Worm (Caenorhabditis elegans) whole organism, young adult: Measurements from ENCODE around the gene M03C11.1.
A peak's percentile ranks its signal among the peaks of the same experiment; 100 is the strongest.

Experiments
- B0336.3 ChIP-seq: fragments of 200-800 bp; sonication (Bioruptor generic); IDR thresholded peaks from 2 replicates; pipeline ENCODE4 v1.3.6; 2022; ENCODE audit warnings: missing genetic modification characterization, missing compliant biosample characterization
- C17E4.6 ChIP-seq: fragments of 200-800 bp; sonication (Bioruptor generic); IDR thresholded peaks from 2 replicates; pipeline ENCODE4 v1.3.6; 2022; ENCODE audit warnings: missing genetic modification reagents, missing genetic modification characterization, missing compliant biosample characterization
- F33H1.4 ChIP-seq: fragments of 200-800 bp; sonication (Bioruptor generic); IDR thresholded peaks from 2 replicates; pipeline ENCODE4 v1.3.6; 2022; ENCODE audit warnings: missing genetic modification reagents, missing genetic modification characterization, missing compliant biosample characterization
- F37B4.10 ChIP-seq: fragments of 200-800 bp; sonication (Bioruptor generic); IDR thresholded peaks from 2 replicates; pipeline ENCODE4 v1.3.6; 2022; ENCODE audit warnings: missing genetic modification characterization, missing compliant biosample characterization
- F39B2.1 ChIP-seq: fragments of 200-800 bp; sonication (Bioruptor generic); IDR thresholded peaks from 2 replicates; pipeline ENCODE4 v1.3.6; 2022; ENCODE audit warnings: missing genetic modification reagents, missing genetic modification characterization, missing compliant biosample characterization
- F52B5.7 ChIP-seq: sonication (generic microtip); optimal IDR thresholded peaks from 2 replicates; lab custom pipeline; 2016; ENCODE audit warnings: mild to moderate bottlenecking, missing genetic modification characterization, missing compliant biosample characterization
- F57A8.1 ChIP-seq: fragments of 200-800 bp; sonication (Bioruptor generic); optimal IDR thresholded peaks from 2 replicates; lab custom pipeline; 2018; ENCODE audit warnings: mild to moderate bottlenecking, missing genetic modification characterization, moderate library complexity, missing compliant biosample characterization
- F57C9.4 ChIP-seq: sonication (generic microtip); optimal IDR thresholded peaks from 2 replicates; lab custom pipeline; 2017; ENCODE audit warnings: mild to moderate bottlenecking, missing genetic modification characterization, missing compliant biosample characterization
- K12H6.12 ChIP-seq: fragments of 200-800 bp; sonication (Bioruptor generic); optimal IDR thresholded peaks from 2 replicates; lab custom pipeline; 2018; ENCODE audit warnings: mild to moderate bottlenecking, missing genetic modification characterization, missing compliant biosample characterization
- Y53F4B.3 ChIP-seq: fragments of 200-800 bp; sonication (Bioruptor generic); IDR thresholded peaks from 2 replicates; pipeline ENCODE4 v1.3.6; 2022; ENCODE audit warnings: missing genetic modification reagents, missing genetic modification characterization, missing compliant biosample characterization
- Y95B8A.8 ChIP-seq: fragments of 200-800 bp; sonication (Bioruptor generic); IDR thresholded peaks from 2 replicates; pipeline ENCODE4 v1.3.6; 2022; ENCODE audit warnings: missing genetic modification reagents, missing genetic modification characterization, missing compliant biosample characterization
- ama-1 ChIP-seq, 3 experiments: fragments of 150-350 bp in 1 of 3; sonication (generic microtip) in 2 of 3; optimal IDR thresholded peaks; 2 replicates each; lab custom pipeline; 2014 to 2018; ENCODE audit warnings: missing biosample characterization in 2 of 3, missing genetic modification characterization in 2 of 3, missing genetic modification reagents in 2 of 3
- aptf-2 ChIP-seq: fragments of 200-800 bp; sonication (Bioruptor generic); conservative IDR thresholded peaks from 2 replicates; pipeline ENCODE4 v1.3.6; 2022; ENCODE audit warnings: missing genetic modification reagents, missing genetic modification characterization, missing compliant biosample characterization
- aptf-3 ChIP-seq: fragments of 200-800 bp; sonication (Bioruptor generic); IDR thresholded peaks from 2 replicates; pipeline ENCODE4 v1.3.6; 2022; ENCODE audit warnings: missing genetic modification characterization, missing compliant biosample characterization
- atf-7 ChIP-seq: sonication (generic microtip); optimal IDR thresholded peaks from 2 replicates; lab custom pipeline; 2017; ENCODE audit warnings: mild to moderate bottlenecking, missing genetic modification characterization, missing compliant biosample characterization
- athp-1 ChIP-seq: sonication (generic microtip); optimal IDR thresholded peaks from 2 replicates; lab custom pipeline; 2017; ENCODE audit warnings: mild to moderate bottlenecking, missing genetic modification characterization, missing compliant biosample characterization
- bed-2 ChIP-seq: fragments of 200-800 bp; sonication (Bioruptor generic); IDR thresholded peaks from 2 replicates; pipeline ENCODE4 v1.3.6; 2022; ENCODE audit warnings: missing genetic modification reagents, missing genetic modification characterization, missing compliant biosample characterization
- ccch-3 ChIP-seq: fragments of 200-800 bp; sonication (Bioruptor generic); optimal IDR thresholded peaks from 2 replicates; lab custom pipeline; 2018; ENCODE audit warnings: mild to moderate bottlenecking, missing genetic modification characterization, missing compliant biosample characterization
- cebp-1 ChIP-seq, 2 experiments: fragments of 200-800 bp in 1 of 2; sonication (Bioruptor generic) in 1 of 2; sonication (generic microtip) in 1 of 2; IDR thresholded peaks in 1 of 2; optimal IDR thresholded peaks in 1 of 2; 2 replicates each; pipeline versions ENCODE4 v1.3.6 to Lab custom; 2017 to 2022; ENCODE audit warnings: missing compliant biosample characterization in 2 of 2, missing genetic modification characterization in 2 of 2, mild to moderate bottlenecking in 1 of 2, missing genetic modification reagents in 1 of 2, moderate library complexity in 1 of 2
- ceh-100 ChIP-seq: fragments of 200-800 bp; sonication (Bioruptor generic); IDR thresholded peaks from 2 replicates; pipeline ENCODE4 v1.3.6; 2022; ENCODE audit warnings: missing genetic modification reagents, missing genetic modification characterization, missing compliant biosample characterization
- ceh-27 ChIP-seq: fragments of 200-800 bp; sonication (Bioruptor generic); optimal IDR thresholded peaks from 2 replicates; lab custom pipeline; 2018; ENCODE audit warnings: mild to moderate bottlenecking, missing genetic modification characterization, moderate library complexity, missing compliant biosample characterization
- ceh-91 ChIP-seq: fragments of 200-800 bp; sonication (Bioruptor generic); IDR thresholded peaks from 2 replicates; pipeline ENCODE4 v1.3.6; 2022; ENCODE audit warnings: missing genetic modification reagents, missing genetic modification characterization, missing compliant biosample characterization
- die-1 ChIP-seq: sonication (generic microtip); optimal IDR thresholded peaks from 2 replicates; lab custom pipeline; 2016; ENCODE audit warnings: missing genotype, mild to moderate bottlenecking, missing genetic modification characterization, missing compliant biosample characterization
- efl-1 ChIP-seq: fragments of 150-350 bp; optimal IDR thresholded peaks from 2 replicates; lab custom pipeline; 2014; ENCODE audit warnings: missing biosample characterization, missing genetic modification reagents, missing genetic modification characterization
- egrh-3 ChIP-seq: fragments of 200-800 bp; sonication (Bioruptor generic); IDR thresholded peaks from 2 replicates; pipeline ENCODE4 v1.3.6; 2022; ENCODE audit warnings: missing genetic modification reagents, missing genetic modification characterization, missing compliant biosample characterization
- gei-17 ChIP-seq: fragments of 200-800 bp; sonication (Bioruptor generic); optimal IDR thresholded peaks from 2 replicates; lab custom pipeline; 2018; ENCODE audit warnings: mild to moderate bottlenecking, missing genetic modification characterization, missing compliant biosample characterization
- hlh-26 ChIP-seq: fragments of 200-800 bp; sonication (Bioruptor generic); conservative IDR thresholded peaks from 2 replicates; pipeline ENCODE4 v1.3.6; 2022; ENCODE audit warnings: missing genetic modification reagents, missing genetic modification characterization, missing compliant biosample characterization
- hrde-1 ChIP-seq: sonication (generic microtip); optimal IDR thresholded peaks from 2 replicates; lab custom pipeline; 2016; ENCODE audit warnings: missing genetic modification characterization, mild to moderate bottlenecking, missing compliant biosample characterization, moderate library complexity, missing genotype, missing genetic modification reagents, borderline replicate concordance
- hsf-1 ChIP-seq: fragments of 200-800 bp; sonication (Bioruptor generic); IDR thresholded peaks from 2 replicates; pipeline ENCODE4 v1.3.6; 2022; ENCODE audit warnings: missing genetic modification reagents, missing genetic modification characterization, missing compliant biosample characterization
- lag-1 ChIP-seq: fragments of 200-800 bp; sonication (Bioruptor generic); IDR thresholded peaks from 2 replicates; pipeline ENCODE4 v1.3.6; 2022; ENCODE audit warnings: missing genetic modification reagents, missing genetic modification characterization, missing compliant biosample characterization
- let-526 ChIP-seq: fragments of 200-800 bp; sonication (Bioruptor generic); IDR thresholded peaks from 2 replicates; pipeline ENCODE4 v1.3.6; 2022; ENCODE audit warnings: missing genetic modification reagents, missing genetic modification characterization, missing compliant biosample characterization
- lin-35 ChIP-seq, 3 experiments: fragments of 150-350 bp in 2 of 3; sonication (generic microtip) in 1 of 3; optimal IDR thresholded peaks; 2 replicates each; lab custom pipeline; 2014 to 2018; ENCODE audit warnings: missing biosample characterization in 3 of 3, missing genetic modification characterization in 3 of 3, missing genetic modification reagents in 3 of 3
- lsl-1 ChIP-seq: fragments of 200-800 bp; sonication (Bioruptor generic); optimal IDR thresholded peaks from 2 replicates; lab custom pipeline; 2018; ENCODE audit warnings: mild to moderate bottlenecking, missing genetic modification characterization, moderate library complexity, missing compliant biosample characterization
- madf-10 ChIP-seq: sonication (generic microtip); optimal IDR thresholded peaks from 2 replicates; lab custom pipeline; 2016; ENCODE audit warnings: mild to moderate bottlenecking, missing genetic modification characterization, missing compliant biosample characterization
- mel-28 ChIP-seq: sonication (generic microtip); optimal IDR thresholded peaks from 2 replicates; lab custom pipeline; 2016; ENCODE audit warnings: borderline replicate concordance, mild to moderate bottlenecking, missing genetic modification characterization, missing compliant biosample characterization
- mxl-1 ChIP-seq: sonication (generic microtip); optimal IDR thresholded peaks from 2 replicates; lab custom pipeline; 2016; ENCODE audit warnings: missing genetic modification characterization, missing compliant biosample characterization
- nfya-2 ChIP-seq: fragments of 200-800 bp; sonication (Bioruptor generic); IDR thresholded peaks from 2 replicates; pipeline ENCODE4 v1.3.6; 2022; ENCODE audit warnings: missing genetic modification reagents, missing genetic modification characterization, missing compliant biosample characterization
- nhr-80 ChIP-seq: sonication (generic microtip); optimal IDR thresholded peaks from 2 replicates; lab custom pipeline; 2016; ENCODE audit warnings: missing genetic modification characterization, missing compliant biosample characterization
- rcor-1 ChIP-seq: fragments of 200-800 bp; sonication (Bioruptor generic); IDR thresholded peaks from 2 replicates; pipeline ENCODE4 v1.3.6; 2022; ENCODE audit warnings: missing genetic modification reagents, missing genetic modification characterization, missing compliant biosample characterization
- rec-8 ChIP-seq, 2 experiments: sonication (generic microtip); optimal IDR thresholded peaks; 2 replicates each; lab custom pipeline; 2016; ENCODE audit warnings: mild to moderate bottlenecking in 2 of 2, missing genetic modification characterization in 2 of 2, missing genetic modification reagents in 2 of 2, missing genotype in 2 of 2, missing biosample characterization in 1 of 2, missing compliant biosample characterization in 1 of 2, moderate library complexity in 1 of 2
- repo-1 ChIP-seq: sonication (generic microtip); optimal IDR thresholded peaks from 2 replicates; lab custom pipeline; 2017; ENCODE audit warnings: mild to moderate bottlenecking, missing genetic modification characterization, missing compliant biosample characterization
- sdz-38 ChIP-seq: sonication (generic microtip); optimal IDR thresholded peaks from 2 replicates; lab custom pipeline; 2016; ENCODE audit warnings: missing genotype, missing genetic modification characterization, missing compliant biosample characterization
- snpc-4 ChIP-seq, 5 experiments: fragments of 150-350 bp in 1 of 5; sonication (generic microtip) in 4 of 5; optimal IDR thresholded peaks; 2 replicates each; lab custom pipeline; 2014 to 2018; ENCODE audit warnings: missing genetic modification characterization in 5 of 5, missing biosample characterization in 3 of 5, antibody characterized with exemption in 2 of 5, mild to moderate bottlenecking in 2 of 5, missing compliant biosample characterization in 2 of 5, missing genotype in 2 of 5, moderate library complexity in 2 of 5, missing genetic modification reagents in 1 of 5
- tbp1 ChIP-seq: fragments of 200-800 bp; sonication (Bioruptor generic); optimal IDR thresholded peaks from 2 replicates; lab custom pipeline; 2018; ENCODE audit warnings: mild to moderate bottlenecking, missing genetic modification characterization, missing compliant biosample characterization
- xnd-1 ChIP-seq: sonication (generic microtip); optimal IDR thresholded peaks from 2 replicates; lab custom pipeline; 2016; ENCODE audit warnings: missing genotype, missing genetic modification reagents, missing genetic modification characterization, missing compliant biosample characterization
- ztf-18 ChIP-seq: sonication (generic microtip); optimal IDR thresholded peaks from 2 replicates; lab custom pipeline; 2016; ENCODE audit warnings: missing genotype, mild to moderate bottlenecking, missing genetic modification characterization, missing compliant biosample characterization
- ztf-22 ChIP-seq: fragments of 200-800 bp; sonication (Bioruptor generic); optimal IDR thresholded peaks from 2 replicates; lab custom pipeline; 2018; ENCODE audit warnings: mild to moderate bottlenecking, missing genetic modification characterization, moderate library complexity, missing compliant biosample characterization

Gene M03C11.1

DNA sequence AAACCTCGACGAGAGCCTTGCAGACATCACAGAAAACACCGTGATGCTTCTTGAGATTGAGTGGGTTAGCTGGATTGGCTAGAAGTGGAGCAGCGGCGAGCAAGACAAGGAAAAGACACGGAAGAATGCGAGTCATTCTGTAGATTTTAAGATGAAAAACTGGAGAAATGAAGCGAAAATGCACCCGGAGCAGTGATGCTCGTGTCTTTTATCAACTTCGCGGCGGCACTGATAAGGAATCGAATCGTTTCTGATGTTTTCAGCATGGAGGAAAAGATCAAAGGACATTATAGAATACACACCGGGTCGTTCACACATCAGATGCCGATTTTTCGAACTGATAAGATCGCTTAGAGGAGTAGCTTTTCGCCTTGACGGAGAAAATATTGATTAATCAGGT, 40.5 kb downstream of the M03C11.1 start, which contains the start of gene spp-1 (continued):
- TF ChIP-seq rec-8 (tag; optimal IDR thresholded peaks at IDR 0.05; lab: Kevin White, UChicago) (no peak), lsl-1 (GFP tag; lab: Kevin White, UChicago) (no peak), K12H6.12 (no peak), ceh-100 (GFP tag; lab: Robert Waterston, UW) (no peak), Y95B8A.8 (GFP tag; lab: Robert Waterston, UW) (no peak), nfya-2 (GFP tag; lab: Robert Waterston, UW) (no peak), mxl-1 (tag; lab: Kevin White, UChicago) (no peak), aptf-3 (GFP tag; lab: Robert Waterston, UW) (no peak), cebp-1 (GFP tag; IDR thresholded peaks at IDR 0.05; lab: Robert Waterston, UW) (no peak), cebp-1 (tag; optimal IDR thresholded peaks at IDR 0.05; lab: Kevin White, UChicago) (peak; percentile 33), ztf-22 (no peak), athp-1 (tag; lab: Kevin White, UChicago) (no peak), hrde-1 (tag; lab: Kevin White, UChicago) (no peak), nhr-80 (tag; lab: Kevin White, UChicago) (peak; percentile 76), ztf-18 (tag; lab: Kevin White, UChicago) (no peak), hsf-1 (GFP tag; lab: Robert Waterston, UW) (peak; percentile 24; the same call in 1 of the 2 replicates), repo-1 (no peak), F37B4.10 (GFP tag; lab: Robert Waterston, UW) (no peak), aptf-2 (no peak), hlh-26 (no peak), madf-10 (tag; lab: Kevin White, UChicago) (no peak), ceh-27 (no peak), F57A8.1 (GFP tag; lab: Kevin White, UChicago) (no peak), F52B5.7 (tag; lab: Kevin White, UChicago) (peak; percentile 32), sdz-38 (tag; lab: Kevin White, UChicago) (no peak), mel-28 (tag; lab: Kevin White, UChicago) (no peak), lin-35 (GFP tag; optimal IDR thresholded peaks at IDR 0.05; lab: Kevin White, UChicago) (no peak), Y53F4B.3 (GFP tag; lab: Robert Waterston, UW) (no peak), C17E4.6 (no peak), F57C9.4 (tag; lab: Kevin White, UChicago) (no peak), ccch-3 (GFP tag; lab: Kevin White, UChicago) (no peak), efl-1 (GFP tag; lab: Kevin White, UChicago) (no peak), rcor-1 (GFP tag; lab: Robert Waterston, UW) (no peak), xnd-1 (tag; lab: Kevin White, UChicago) (no peak), bed-2 (GFP tag; lab: Robert Waterston, UW) (no peak), snpc-4 (GFP tag; optimal IDR thresholded peaks at IDR 0.05; lab: Kevin White, UChicago) (no peak), snpc-4 (tag; optimal IDR thresholded peaks at IDR 0.05; lab: Kevin White, UChicago) (no peak), ceh-91 (GFP tag; lab: Robert Waterston, UW) (no peak), tbp1 (peak; percentile 32), B0336.3 (GFP tag; lab: Robert Waterston, UW) (no peak; the same call in 1 of the 2 replicates), egrh-3 (GFP tag; lab: Robert Waterston, UW) (no peak), F39B2.1 (GFP tag; lab: Robert Waterston, UW) (no peak), F33H1.4 (GFP tag; lab: Robert Waterston, UW) (no peak), atf-7 (tag; lab: Kevin White, UChicago) (peak; percentile 8), gei-17 (GFP tag; lab: Kevin White, UChicago) (no peak), ama-1 (optimal IDR thresholded peaks at IDR 0.05; lab: Kevin White, UChicago) (no peak), ama-1 (GFP tag; optimal IDR thresholded peaks at IDR 0.05; lab: Kevin White, UChicago) (no peak), lag-1 (GFP tag; lab: Robert Waterston, UW) (no peak), let-526 (GFP tag; lab: Robert Waterston, UW) (no peak), die-1 (tag; lab: Kevin White, UChicago) (no peak)
